Fruit fly (Drosophila melanogaster): ENCODE measurements around the gene wts.

Gene wts

dm6 chr3R:30813903-30814339 is 7.5 kb upstream of the wts start (continued):
- TF ChIP-seq Med (GFP tag) (peak; percentile 97), sr (GFP tag; IDR thresholded peaks at IDR 0.05) (peak; percentile 62; the same call in 1 of the 3 replicates), Oli (tag; optimal IDR thresholded peaks at IDR 0.05) (peak; percentile 86), CG2129 (GFP tag; IDR thresholded peaks at IDR 0.05; ENCODE audit: partially characterized antibody) (no peak), CG13894 (tag; optimal IDR thresholded peaks at IDR 0.05) (peak; percentile 4), Ets65A (GFP tag) (peak; percentile 92), CG13624 (GFP tag; optimal IDR thresholded peaks at IDR 0.05) (peak; percentile 87), gro (GFP tag; optimal IDR thresholded peaks at IDR 0.05) (peak; percentile 75), CG17568 (GFP tag; optimal IDR thresholded peaks at IDR 0.05) (peak; percentile 74), Doc3 (GFP tag; IDR thresholded peaks at IDR 0.05; ENCODE audit: partially characterized antibody) (no peak), CG2199 (GFP tag; IDR thresholded peaks at IDR 0.05) (0 out of 3 replicates have a peak, but pooled peaks have one; percentile 60), CG32767 (GFP tag; IDR thresholded peaks at IDR 0.05) (peak; percentile 64; the same call in 1 of the 2 replicates), Mrtf (GFP tag; IDR thresholded peaks at IDR 0.05) (peak; percentile 80), dmrt99B (tag; optimal IDR thresholded peaks at IDR 0.05) (peak; percentile 94), CG10321 (GFP tag; IDR thresholded peaks at IDR 0.05) (peak; percentile 48; the same call in 1 of the 2 replicates), wek (GFP tag; optimal IDR thresholded peaks at IDR 0.05) (peak; percentile 22), CrebB (tag; optimal IDR thresholded peaks at IDR 0.05) (peak; percentile 62), Antp (GFP tag; optimal IDR thresholded peaks at IDR 0.05) (peak; percentile 82), mld (GFP tag; IDR thresholded peaks at IDR 0.05; ENCODE audit: partially characterized antibody) (no peak), CG15011 (GFP tag; optimal IDR thresholded peaks at IDR 0.05) (peak; percentile 70), caup (GFP tag; optimal IDR thresholded peaks at IDR 0.05; ENCODE audit: severe bottlenecking) (peak; percentile 76), CG11696 (GFP tag; IDR thresholded peaks at IDR 0.05) (peak; percentile 77), Usf (GFP tag; optimal IDR thresholded peaks at IDR 0.05) (no peak), jumu (GFP tag; optimal IDR thresholded peaks at IDR 0.05) (peak; percentile 79), sens-2 (GFP tag; IDR thresholded peaks at IDR 0.05) (peak; percentile 70; the same call in 1 of the 2 replicates), CG15269 (tag; optimal IDR thresholded peaks at IDR 0.05) (peak; percentile 87), Hsf (GFP tag; optimal IDR thresholded peaks at IDR 0.05) (peak; percentile 77), Aef1 (GFP tag; IDR thresholded peaks at IDR 0.05) (peak; percentile 83), dan (GFP tag; IDR thresholded peaks at IDR 0.05) (peak; percentile 60; the same call in 1 of the 2 replicates), CG1792 (GFP tag; optimal IDR thresholded peaks at IDR 0.05) (peak; percentile 79), CG42726 (GFP tag; IDR thresholded peaks at IDR 0.05; ENCODE audit: partially characterized antibody) (no peak), CG15479 (GFP tag; optimal IDR thresholded peaks at IDR 0.05) (no peak), wdn (GFP tag; IDR thresholded peaks at IDR 0.05) (peak; percentile 70), CG7271 (tag; optimal IDR thresholded peaks at IDR 0.05) (peak; percentile 65), CG12236 (GFP tag; optimal IDR thresholded peaks at IDR 0.05) (peak; percentile 71), stwl (tag; optimal IDR thresholded peaks at IDR 0.05) (peak; percentile 16), Elba2 (GFP tag; optimal IDR thresholded peaks at IDR 0.05) (no peak), her (GFP tag; optimal IDR thresholded peaks at IDR 0.05) (peak; percentile 78), CG12744 (GFP tag; optimal IDR thresholded peaks at IDR 0.05) (peak; percentile 75), Ravus (GFP tag; IDR thresholded peaks at IDR 0.05) (peak; percentile 16), crol (GFP tag; IDR thresholded peaks at IDR 0.05) (peak; percentile 77), maf-S (GFP tag; optimal IDR thresholded peaks at IDR 0.05) (peak; percentile 52), B-H1 (GFP tag; IDR thresholded peaks at IDR 0.05) (peak; percentile 80), CG9797 (GFP tag; optimal IDR thresholded peaks at IDR 0.05) (no peak), Lhr (GFP tag; optimal IDR thresholded peaks at IDR 0.05) (peak; percentile 46), CG31224 (GFP tag; IDR thresholded peaks at IDR 0.05) (peak; percentile 70), vnd (GFP tag; IDR thresholded peaks at IDR 0.05; ENCODE audit: partially characterized antibody) (no peak), Tbp (GFP tag; optimal IDR thresholded peaks at IDR 0.05) (no peak), CG6791 (GFP tag; IDR thresholded peaks at IDR 0.05; ENCODE audit: partially characterized antibody) (no peak), NC2α (GFP tag; optimal IDR thresholded peaks at IDR 0.05) (peak; percentile 61)

Measured in whole organism, embryonic.